Fruit fly (Drosophila melanogaster) whole organism, embryonic: ENCODE data around the gene Bub1.

ENCODE experiments used
- Antp ChIP-seq: fragments of 200-800 bp; sonication (Bioruptor generic); optimal IDR thresholded peaks from 3 replicates; lab custom pipeline; 2016; ENCODE audit warnings: missing biosample characterization, missing genetic modification characterization
- Atf-2 ChIP-seq: fragments of 200-800 bp; sonication (Bioruptor generic); optimal IDR thresholded peaks from 2 replicates; lab custom pipeline; 2016; ENCODE audit warnings: missing biosample characterization, missing genetic modification characterization
- CG1024 ChIP-seq: fragments of 200-800 bp; sonication (Bioruptor generic); IDR thresholded peaks from 2 replicates; pipeline ENCODE4 v1.3.6; 2022; ENCODE audit warnings: missing biosample characterization, missing genetic modification characterization
- CG10321 ChIP-seq: fragments of 200-800 bp; sonication (Bioruptor generic); IDR thresholded peaks from 2 replicates; pipeline ENCODE4 v1.3.6; 2022; ENCODE audit warnings: missing biosample characterization, missing genetic modification characterization
- CG10654 ChIP-seq: fragments of 200-800 bp; sonication (Bioruptor generic); optimal IDR thresholded peaks from 2 replicates; lab custom pipeline; 2016; ENCODE audit warnings: missing biosample characterization, missing genetic modification characterization
- CG11247 ChIP-seq: fragments of 200-800 bp; sonication (Bioruptor generic); IDR thresholded peaks from 2 replicates; pipeline ENCODE4 v1.3.6; 2022; ENCODE audit warnings: missing biosample characterization, missing genetic modification characterization
- CG11560 ChIP-seq: fragments of 200-800 bp; sonication (Bioruptor generic); IDR thresholded peaks from 3 replicates; pipeline ENCODE4 v1.3.6; 2022; ENCODE audit warnings: missing biosample characterization, missing genetic modification characterization
- CG12155 ChIP-seq: fragments of 200-800 bp; sonication (Bioruptor generic); optimal IDR thresholded peaks from 3 replicates; lab custom pipeline; 2016; ENCODE audit warnings: missing biosample characterization, missing genetic modification characterization
- CG12744 ChIP-seq: fragments of 200-800 bp; sonication (Bioruptor generic); optimal IDR thresholded peaks from 2 replicates; lab custom pipeline; 2016; ENCODE audit warnings: missing biosample characterization, missing genetic modification characterization
- CG14860 ChIP-seq: fragments of 200-800 bp; sonication (Bioruptor generic); IDR thresholded peaks from 3 replicates; pipeline ENCODE4 v1.3.6; 2022; ENCODE audit warnings: missing biosample characterization, missing genetic modification characterization; ENCODE audit not compliant: partially characterized antibody
- CG1603 ChIP-seq: fragments of 200-800 bp; sonication (Bioruptor generic); optimal IDR thresholded peaks from 2 replicates; lab custom pipeline; 2019; ENCODE audit warnings: missing biosample characterization, mild to moderate bottlenecking, missing genetic modification characterization, moderate library complexity
- CG17568 ChIP-seq: fragments of 200-800 bp; sonication (Bioruptor generic); optimal IDR thresholded peaks from 2 replicates; lab custom pipeline; 2018; ENCODE audit warnings: missing biosample characterization, mild to moderate bottlenecking, missing genetic modification characterization, moderate library complexity
- CG18011 ChIP-seq: fragments of 200-800 bp; sonication (Bioruptor generic); optimal IDR thresholded peaks from 2 replicates; lab custom pipeline; 2017; ENCODE audit warnings: missing biosample characterization, missing genetic modification characterization, mild to moderate bottlenecking, moderate library complexity, missing genotype
- CG1832 ChIP-seq: fragments of 200-800 bp; sonication (Bioruptor generic); optimal IDR thresholded peaks from 2 replicates; lab custom pipeline; 2017; ENCODE audit warnings: missing biosample characterization, mild to moderate bottlenecking, missing genetic modification characterization, inconsistent platforms
- CG2116 ChIP-seq: fragments of 200-800 bp; sonication (Bioruptor generic); optimal IDR thresholded peaks from 3 replicates; lab custom pipeline; 2018; ENCODE audit warnings: missing biosample characterization, mild to moderate bottlenecking, missing genetic modification characterization
- CG31224 ChIP-seq: fragments of 200-800 bp; sonication (Bioruptor generic); IDR thresholded peaks from 2 replicates; pipeline ENCODE4 v1.3.6; 2022; ENCODE audit warnings: missing biosample characterization, missing genetic modification characterization
- CG34376 ChIP-seq: fragments of 200-800 bp; sonication (Bioruptor generic); optimal IDR thresholded peaks from 2 replicates; lab custom pipeline; 2018; ENCODE audit warnings: missing biosample characterization, mild to moderate bottlenecking, missing genetic modification characterization
- CG7372 ChIP-seq: fragments of 200-800 bp; sonication (Bioruptor generic); IDR thresholded peaks from 2 replicates; pipeline ENCODE4 v1.3.6; 2022; ENCODE audit warnings: missing biosample characterization, missing genetic modification characterization
- CG7556 ChIP-seq: fragments of 200-800 bp; sonication (Bioruptor generic); optimal IDR thresholded peaks from 2 replicates; lab custom pipeline; 2017; ENCODE audit warnings: missing biosample characterization, mild to moderate bottlenecking, missing genetic modification characterization
- CG8388 ChIP-seq: fragments of 200-800 bp; sonication (Bioruptor generic); optimal IDR thresholded peaks from 2 replicates; lab custom pipeline; 2019; ENCODE audit warnings: missing biosample characterization, mild to moderate bottlenecking, missing genetic modification characterization, moderate library complexity
- CG8924 ChIP-seq: fragments of 200-800 bp; optimal IDR thresholded peaks from 3 replicates; lab custom pipeline; 2019; ENCODE audit warnings: missing biosample characterization, mild to moderate bottlenecking, missing genetic modification characterization, moderate library complexity
- Camta ChIP-seq: fragments of 200-800 bp; sonication (Bioruptor generic); optimal IDR thresholded peaks from 2 replicates; lab custom pipeline; 2016; ENCODE audit warnings: missing biosample characterization, missing genetic modification characterization
- CkIIα-i1 ChIP-seq: fragments of 200-800 bp; sonication (Bioruptor generic); IDR thresholded peaks from 2 replicates; pipeline ENCODE4 v1.3.6; 2022; ENCODE audit warnings: missing biosample characterization, missing genetic modification characterization
- D19A ChIP-seq: fragments of 200-800 bp; optimal IDR thresholded peaks from 3 replicates; lab custom pipeline; 2019; ENCODE audit warnings: missing biosample characterization, mild to moderate bottlenecking, missing genetic modification characterization, moderate library complexity
- Hr3 ChIP-seq: fragments of 200-800 bp; sonication (Bioruptor generic); optimal IDR thresholded peaks from 3 replicates; lab custom pipeline; 2016; ENCODE audit warnings: missing biosample characterization, missing genetic modification characterization
- NFAT ChIP-seq: fragments of 200-800 bp; sonication (Bioruptor generic); IDR thresholded peaks from 2 replicates; pipeline ENCODE4 v1.3.6; 2022; ENCODE audit warnings: missing biosample characterization, missing genetic modification characterization
- NK7.1 ChIP-seq: fragments of 200-800 bp; sonication (Bioruptor generic); optimal IDR thresholded peaks from 3 replicates; lab custom pipeline; 2016; ENCODE audit warnings: missing biosample characterization, missing genetic modification characterization
- Nf-YA ChIP-seq: fragments of 200-800 bp; sonication (Bioruptor generic); IDR thresholded peaks from 2 replicates; pipeline ENCODE4 v1.3.6; 2022; ENCODE audit warnings: missing biosample characterization, missing genetic modification characterization
- PHDP ChIP-seq: fragments of 200-800 bp; sonication (Bioruptor generic); optimal IDR thresholded peaks from 3 replicates; lab custom pipeline; 2018; ENCODE audit warnings: missing biosample characterization, mild to moderate bottlenecking, missing genetic modification characterization, moderate library complexity
- Rfx ChIP-seq: fragments of 200-800 bp; sonication (Bioruptor generic); IDR thresholded peaks from 2 replicates; pipeline ENCODE4 v1.3.6; 2022; ENCODE audit warnings: missing biosample characterization, missing genetic modification characterization
- Sox100B ChIP-seq: fragments of 200-800 bp; sonication (Bioruptor generic); optimal IDR thresholded peaks from 3 replicates; lab custom pipeline; 2018; ENCODE audit warnings: missing biosample characterization, mild to moderate bottlenecking, missing genetic modification characterization
- Taf1 ChIP-seq: fragments of 200-800 bp; sonication (Bioruptor generic); IDR thresholded peaks from 2 replicates; pipeline ENCODE4 v1.3.6; 2022; ENCODE audit warnings: missing biosample characterization, missing genetic modification characterization
- ara ChIP-seq: fragments of 200-800 bp; sonication (Bioruptor generic); IDR thresholded peaks from 2 replicates; pipeline ENCODE4 v1.3.6; 2022; ENCODE audit warnings: missing biosample characterization, missing genetic modification characterization
- ato ChIP-seq: fragments of 200-800 bp; sonication (Bioruptor generic); IDR thresholded peaks from 2 replicates; pipeline ENCODE4 v1.3.6; 2022; ENCODE audit warnings: missing biosample characterization, missing genetic modification characterization; ENCODE audit not compliant: partially characterized antibody
- bab2 ChIP-seq: fragments of 200-800 bp; sonication (Bioruptor generic); optimal IDR thresholded peaks from 2 replicates; lab custom pipeline; 2016; ENCODE audit warnings: missing biosample characterization, missing genetic modification characterization
- chn ChIP-seq: fragments of 200-800 bp; sonication (Bioruptor generic); optimal IDR thresholded peaks from 2 replicates; lab custom pipeline; 2016; ENCODE audit warnings: missing biosample characterization, missing genetic modification characterization
- ci ChIP-seq: fragments of 200-800 bp; sonication (Bioruptor generic); IDR thresholded peaks from 3 replicates; pipeline ENCODE4 v1.3.6; 2022; ENCODE audit warnings: missing biosample characterization, missing genetic modification characterization
- crol ChIP-seq: fragments of 200-800 bp; sonication (Bioruptor generic); IDR thresholded peaks from 2 replicates; pipeline ENCODE4 v1.3.6; 2022; ENCODE audit warnings: missing biosample characterization, missing genetic modification characterization
- dimm ChIP-seq: fragments of 200-800 bp; sonication (Bioruptor generic); IDR thresholded peaks from 2 replicates; pipeline ENCODE4 v1.3.6; 2022; ENCODE audit warnings: missing biosample characterization, missing genetic modification characterization
- en ChIP-seq: fragments of 200-800 bp; sonication (Bioruptor generic); optimal IDR thresholded peaks from 2 replicates; lab custom pipeline; 2016; ENCODE audit warnings: missing biosample characterization, missing genetic modification characterization
- ham ChIP-seq: fragments of 200-800 bp; sonication (Bioruptor generic); IDR thresholded peaks from 2 replicates; pipeline ENCODE4 v1.3.6; 2022; ENCODE audit warnings: missing biosample characterization, missing genetic modification characterization
- hb ChIP-seq: fragments of 200-800 bp; sonication (Bioruptor generic); IDR thresholded peaks from 3 replicates; pipeline ENCODE4 v1.3.6; 2022; ENCODE audit warnings: missing biosample characterization, missing genetic modification characterization; ENCODE audit not compliant: partially characterized antibody
- hkb ChIP-seq, 2 experiments: fragments of 200-800 bp in 1 of 2; fragments of >200 bp in 1 of 2; sonication (Bioruptor generic) in 1 of 2; IDR thresholded peaks in 1 of 2; optimal IDR thresholded peaks in 1 of 2; 2 replicates each; pipeline versions ENCODE4 v1.3.6 to Lab custom; 2017 to 2022; ENCODE audit warnings: missing biosample characterization in 1 of 2, missing genetic modification characterization in 1 of 2
- ind ChIP-seq: fragments of 200-800 bp; sonication (Bioruptor generic); optimal IDR thresholded peaks from 3 replicates; lab custom pipeline; 2016; ENCODE audit warnings: missing biosample characterization, missing genetic modification characterization
- kni ChIP-seq: fragments of 200-800 bp; sonication (Bioruptor generic); optimal IDR thresholded peaks from 3 replicates; lab custom pipeline; 2017; ENCODE audit warnings: mild to moderate bottlenecking, missing biosample characterization, missing genetic modification reagents, missing genetic modification characterization
- luna ChIP-seq: fragments of 200-800 bp; sonication (Bioruptor generic); optimal IDR thresholded peaks from 2 replicates; lab custom pipeline; 2016; ENCODE audit warnings: missing biosample characterization, missing genetic modification characterization
- org-1 ChIP-seq: fragments of 200-800 bp; sonication (Bioruptor generic); optimal IDR thresholded peaks from 2 replicates; lab custom pipeline; 2017; ENCODE audit warnings: missing biosample characterization, missing genetic modification characterization
- ranshi ChIP-seq: fragments of 200-800 bp; sonication (Bioruptor generic); IDR thresholded peaks from 2 replicates; pipeline ENCODE4 v1.3.6; 2022; ENCODE audit warnings: missing biosample characterization, missing genetic modification characterization
- sd ChIP-seq: fragments of 200-800 bp; sonication (Bioruptor generic); optimal IDR thresholded peaks from 3 replicates; lab custom pipeline; 2018; ENCODE audit warnings: missing biosample characterization, mild to moderate bottlenecking, missing genetic modification characterization, moderate library complexity
- sqz ChIP-seq: fragments of 200-800 bp; sonication (Bioruptor generic); optimal IDR thresholded peaks from 3 replicates; lab custom pipeline; 2018; ENCODE audit warnings: missing biosample characterization, mild to moderate bottlenecking, missing genetic modification characterization
- tio ChIP-seq: fragments of 200-800 bp; sonication (Bioruptor generic); optimal IDR thresholded peaks from 2 replicates; lab custom pipeline; 2017; ENCODE audit warnings: missing biosample characterization, missing genetic modification characterization, inconsistent platforms
- zfh1 ChIP-seq: fragments of 200-800 bp; sonication (Bioruptor generic); IDR thresholded peaks from 3 replicates; pipeline ENCODE4 v1.3.6; 2022; ENCODE audit warnings: missing biosample characterization, missing genetic modification characterization

The Bub1 gene

dm6 chr2L:5300237-5300668 lies 21.6 kb downstream of the Bub1 start (continued):
- no peak for TF ChIP-seq org-1 (GFP tag; lab: Kevin White, UChicago)
- peak; percentile 75 for TF ChIP-seq CG8388 (GFP tag; lab: Kevin White, UChicago)
- TF ChIP-seq luna (GFP tag; lab: Kevin White, UChicago) = no peak
- TF ChIP-seq tio = no peak
- no peak for TF ChIP-seq Taf1 (GFP tag; lab: Robert Waterston, UW)
- TF ChIP-seq CG14860 (GFP tag; lab: Robert Waterston, UW) = no peak
- TF ChIP-seq zfh1 (GFP tag; lab: Robert Waterston, UW) = no peak
- no peak for TF ChIP-seq CG12744
- TF ChIP-seq CG2116 (GFP tag; lab: Kevin White, UChicago) = no peak
- TF ChIP-seq CkIIα-i1 = no peak
- no peak for TF ChIP-seq en (GFP tag; lab: Kevin White, UChicago)
- TF ChIP-seq CG1832 (GFP tag; lab: Kevin White, UChicago) = peak; percentile 40
- no peak for TF ChIP-seq ind (GFP tag; lab: Kevin White, UChicago)
- TF ChIP-seq Camta (GFP tag; lab: Kevin White, UChicago) = no peak
- TF ChIP-seq ham (GFP tag; lab: Robert Waterston, UW) = no peak
- no peak for TF ChIP-seq Sox100B
- TF ChIP-seq CG12155 (GFP tag; lab: Kevin White, UChicago) = no peak
- no peak for TF ChIP-seq CG31224 (GFP tag; lab: Robert Waterston, UW)
- no peak for TF ChIP-seq CG34376
- no peak for TF ChIP-seq CG8924 (tag; lab: Kevin White, UChicago)
- peak; percentile 85 for TF ChIP-seq crol (GFP tag; lab: Robert Waterston, UW)
- TF ChIP-seq CG10654 (GFP tag; lab: Kevin White, UChicago) = no peak
- no peak for TF ChIP-seq CG1603
- no peak for TF ChIP-seq NFAT (GFP tag; lab: Robert Waterston, UW)
- TF ChIP-seq Atf-2 (GFP tag; lab: Kevin White, UChicago) = no peak
- no peak for TF ChIP-seq ranshi (GFP tag; lab: Robert Waterston, UW)
- no peak for TF ChIP-seq hkb (optimal IDR thresholded peaks at IDR 0.05; lab: Kevin White, UChicago)
- TF ChIP-seq hkb (GFP tag; IDR thresholded peaks at IDR 0.05; lab: Robert Waterston, UW) = no peak
- peak; percentile 27 for TF ChIP-seq Hr3 (GFP tag; lab: Kevin White, UChicago)
- TF ChIP-seq CG7372 (GFP tag; lab: Robert Waterston, UW) = no peak
- no peak for TF ChIP-seq CG17568
- no peak for TF ChIP-seq PHDP
- TF ChIP-seq bab2 (GFP tag; lab: Kevin White, UChicago) = no peak
- TF ChIP-seq CG7556 = no peak
- TF ChIP-seq NK7.1 (GFP tag; lab: Kevin White, UChicago) = no peak
- TF ChIP-seq kni (GFP tag; lab: Kevin White, UChicago) = peak; percentile 21
- TF ChIP-seq Antp (GFP tag; lab: Kevin White, UChicago) = no peak
- peak; percentile 31 for TF ChIP-seq sqz (GFP tag; lab: Kevin White, UChicago)
- TF ChIP-seq CG11560 (tag; lab: Robert Waterston, UW) = no peak
- TF ChIP-seq dimm (GFP tag; lab: Robert Waterston, UW) = no peak
- TF ChIP-seq ato = no peak
- TF ChIP-seq ara (GFP tag; lab: Robert Waterston, UW) = 0 out of 2 replicates have a peak, but pooled peaks have one; percentile 8
- TF ChIP-seq Nf-YA (GFP tag; lab: Robert Waterston, UW) = no peak
- no peak for TF ChIP-seq Rfx
- no peak for TF ChIP-seq ci
- TF ChIP-seq hb (GFP tag; lab: Robert Waterston, UW) = no peak
- TF ChIP-seq D19A (tag; lab: Kevin White, UChicago) = no peak
- TF ChIP-seq CG1024 (GFP tag; lab: Robert Waterston, UW) = peak; percentile 37; the same call in 1 of the 2 replicates
- no peak for TF ChIP-seq sd (tag; lab: Kevin White, UChicago)
- no peak for TF ChIP-seq chn (GFP tag; lab: Kevin White, UChicago)
- TF ChIP-seq CG10321 (GFP tag; lab: Robert Waterston, UW) = no peak
- no peak for TF ChIP-seq CG11247
- TF ChIP-seq CG18011 (GFP tag; lab: Kevin White, UChicago) = no peak
